Fruit fly (Drosophila melanogaster) whole organism, adult: ENCODE results near the gene Kul.

Source experiments
- CG11617 ChIP-seq: fragments of 200-800 bp; sonication (Bioruptor generic); optimal IDR thresholded peaks from 2 replicates; lab custom pipeline; 2017; ENCODE audit warnings: mild to moderate bottlenecking, missing biosample characterization, missing genetic modification reagents, missing genetic modification characterization
- CG12768 ChIP-seq: fragments of 200-800 bp; sonication (Bioruptor generic); optimal IDR thresholded peaks from 2 replicates; lab custom pipeline; 2017; ENCODE audit warnings: missing biosample characterization, missing genetic modification characterization, mild to moderate bottlenecking, moderate library complexity, missing genetic modification reagents
- CG14711 ChIP-seq: fragments of 200-800 bp; sonication (Bioruptor generic); optimal IDR thresholded peaks from 2 replicates; lab custom pipeline; 2018; ENCODE audit warnings: missing biosample characterization, mild to moderate bottlenecking, missing genetic modification characterization, moderate library complexity
- CG1620 ChIP-seq: fragments of 200-800 bp; sonication (Bioruptor generic); optimal IDR thresholded peaks from 2 replicates; lab custom pipeline; 2016; ENCODE audit warnings: missing biosample characterization, missing genetic modification characterization
- CG33017 ChIP-seq: fragments of 200-800 bp; sonication (Bioruptor generic); optimal IDR thresholded peaks from 2 replicates; lab custom pipeline; 2018; ENCODE audit warnings: missing biosample characterization, mild to moderate bottlenecking, missing genetic modification characterization, moderate library complexity
- CG5204 ChIP-seq: fragments of 200-800 bp; sonication (Bioruptor generic); optimal IDR thresholded peaks from 2 replicates; lab custom pipeline; 2016; ENCODE audit warnings: missing biosample characterization, missing genetic modification characterization
- CG7045 ChIP-seq: fragments of 200-800 bp; sonication (Bioruptor generic); optimal IDR thresholded peaks from 2 replicates; lab custom pipeline; 2017; ENCODE audit warnings: missing biosample characterization, mild to moderate bottlenecking, missing genetic modification characterization
- CG7101 ChIP-seq: fragments of 200-800 bp; sonication (Bioruptor generic); optimal IDR thresholded peaks from 2 replicates; lab custom pipeline; 2018; ENCODE audit warnings: missing biosample characterization, mild to moderate bottlenecking, missing genetic modification characterization, moderate library complexity
- Clk ChIP-seq: fragments of 200-800 bp; sonication (Bioruptor generic); optimal IDR thresholded peaks from 2 replicates; lab custom pipeline; 2017; ENCODE audit warnings: missing biosample characterization, missing genetic modification characterization
- Crg-1 ChIP-seq: fragments of 200-800 bp; sonication (Bioruptor generic); optimal IDR thresholded peaks from 2 replicates; lab custom pipeline; 2016; ENCODE audit warnings: missing biosample characterization, missing genetic modification characterization
- Hr96 ChIP-seq: fragments of 200-800 bp; sonication (Bioruptor generic); optimal IDR thresholded peaks from 2 replicates; lab custom pipeline; 2016; ENCODE audit warnings: missing biosample characterization, missing genetic modification characterization
- Mnt ChIP-seq: fragments of 200-800 bp; sonication (Bioruptor generic); optimal IDR thresholded peaks from 2 replicates; lab custom pipeline; 2016; ENCODE audit warnings: missing biosample characterization, mild to moderate bottlenecking, missing genetic modification characterization
- bab1 ChIP-seq: fragments of 200-800 bp; sonication (Bioruptor generic); optimal IDR thresholded peaks from 3 replicates; lab custom pipeline; 2019; ENCODE audit warnings: missing biosample characterization, mild to moderate bottlenecking, missing genetic modification characterization, moderate library complexity
- cic ChIP-seq: fragments of 200-800 bp; sonication (Bioruptor generic); optimal IDR thresholded peaks from 2 replicates; lab custom pipeline; 2017; ENCODE audit warnings: missing biosample characterization, mild to moderate bottlenecking, missing genetic modification characterization, moderate library complexity
- cnc ChIP-seq, 2 experiments: fragments of >200 bp; optimal IDR thresholded peaks; 2 replicates each; lab custom pipeline; 2017
- kay ChIP-seq: fragments of 200-800 bp; sonication (Bioruptor generic); peaks from one replicate; lab custom pipeline; 2016; ENCODE audit warnings: missing biosample characterization, missing genetic modification characterization, borderline replicate concordance
- ovo ChIP-seq: fragments of 200-800 bp; sonication (Bioruptor generic); optimal IDR thresholded peaks from 2 replicates; lab custom pipeline; 2016; ENCODE audit warnings: missing biosample characterization, missing genetic modification characterization
- pad ChIP-seq: fragments of 200-800 bp; sonication (Bioruptor generic); optimal IDR thresholded peaks from 3 replicates; lab custom pipeline; 2017; ENCODE audit warnings: missing biosample characterization, missing genetic modification characterization, mild to moderate bottlenecking, moderate library complexity, missing genetic modification reagents
- tj ChIP-seq: fragments of 200-800 bp; sonication (Bioruptor generic); optimal IDR thresholded peaks from 3 replicates; lab custom pipeline; 2017; ENCODE audit warnings: missing biosample characterization, mild to moderate bottlenecking, missing genetic modification characterization, moderate library complexity
- toe ChIP-seq: fragments of 200-800 bp; sonication (Bioruptor generic); optimal IDR thresholded peaks from 2 replicates; lab custom pipeline; 2016; ENCODE audit warnings: missing biosample characterization, missing genetic modification characterization

The Kul gene

dm6 chr3R:29725577-29726240 lies at the start of gene Kul:
Kul (plus strand) TSS chr3R:29725830.
- TF ChIP-seq CG12768 (GFP tag; lab: Kevin White, UChicago) (peak; percentile 77), tj (GFP tag; lab: Kevin White, UChicago) (peak; percentile 28), Hr96 (GFP tag; lab: Kevin White, UChicago) (peak; percentile 75), cnc (optimal IDR thresholded peaks at IDR 0.05; lab: Kevin White, UChicago) (no peak), CG11617 (GFP tag; lab: Kevin White, UChicago) (peak; percentile 38), CG14711 (tag; lab: Kevin White, UChicago) (no peak), toe (peak; percentile 66), ovo (peak; percentile 37), pad (GFP tag; lab: Kevin White, UChicago) (no peak), CG33017 (tag; lab: Kevin White, UChicago) (no peak), bab1 (GFP tag; lab: Kevin White, UChicago) (peak; percentile 42), CG7045 (GFP tag; lab: Kevin White, UChicago) (no peak), kay (no peak), CG1620 (GFP tag; lab: Kevin White, UChicago) (peak; percentile 22), CG5204 (no peak), cic (GFP tag; lab: Kevin White, UChicago) (no peak), Mnt (GFP tag; lab: Kevin White, UChicago) (peak; percentile 22), Crg-1 (GFP tag; lab: Kevin White, UChicago) (no peak), Clk (GFP tag; lab: Kevin White, UChicago) (no peak), CG7101 (peak; percentile 18)

dm6 chr3R:29681241-29681640 lies 44.4 kb upstream of the Kul start:
- TF ChIP-seq Mnt (GFP tag; lab: Kevin White, UChicago) (no peak), CG11617 (GFP tag; lab: Kevin White, UChicago) (no peak), bab1 (GFP tag; lab: Kevin White, UChicago) (no peak), cic (GFP tag; lab: Kevin White, UChicago) (no peak), cnc (optimal IDR thresholded peaks at IDR 0.05; lab: Kevin White, UChicago) (no peak), CG33017 (tag; lab: Kevin White, UChicago) (no peak), pad (GFP tag; lab: Kevin White, UChicago) (no peak), Clk (GFP tag; lab: Kevin White, UChicago) (no peak), CG7045 (GFP tag; lab: Kevin White, UChicago) (no peak), Hr96 (GFP tag; lab: Kevin White, UChicago) (no peak), tj (GFP tag; lab: Kevin White, UChicago) (no peak), Crg-1 (GFP tag; lab: Kevin White, UChicago) (no peak), CG12768 (GFP tag; lab: Kevin White, UChicago) (no peak), ovo (no peak), CG1620 (GFP tag; lab: Kevin White, UChicago) (no peak), CG7101 (no peak)

- TF ChIP-seq CG12768 (GFP tag; lab: Kevin White, UChicago) (peak; percentile 48), toe (no peak), bab1 (GFP tag; lab: Kevin White, UChicago) (no peak)
Measured at dm6 chr3R:29682152-29682600, 43.5 kb upstream of the Kul start, which contains the start of the genes CG7582 and Gycalpha99B. CG7582 (minus strand) TSS chr3R:29682278. Gycalpha99B (plus strand) TSS chr3R:29682503.

dm6 chr3R:29686698-29687097 lies 38.9 kb upstream of the Kul start:
- no peak for TF ChIP-seq CG7045 (GFP tag; lab: Kevin White, UChicago)
- no peak for TF ChIP-seq CG14711 (tag; lab: Kevin White, UChicago)
- TF ChIP-seq ovo, result no peak
- no peak for TF ChIP-seq CG11617 (GFP tag; lab: Kevin White, UChicago)
- no peak for TF ChIP-seq Mnt (GFP tag; lab: Kevin White, UChicago)
- TF ChIP-seq Crg-1 (GFP tag; lab: Kevin White, UChicago), result no peak
- no peak for TF ChIP-seq bab1 (GFP tag; lab: Kevin White, UChicago)
- TF ChIP-seq tj (GFP tag; lab: Kevin White, UChicago), result no peak
- TF ChIP-seq cic (GFP tag; lab: Kevin White, UChicago), result no peak
- TF ChIP-seq CG33017 (tag; lab: Kevin White, UChicago), result no peak
- no peak for TF ChIP-seq CG12768 (GFP tag; lab: Kevin White, UChicago)
- no peak for TF ChIP-seq toe

dm6 chr3R:29689211-29689610 lies 36.4 kb upstream of the Kul start, which contains the start of gene Obp99c:
Obp99c (minus strand) TSS chr3R:29689311.
- no peak for TF ChIP-seq CG11617 (GFP tag; lab: Kevin White, UChicago)
- TF ChIP-seq pad (GFP tag; lab: Kevin White, UChicago), result no peak
- no peak for TF ChIP-seq toe
- TF ChIP-seq CG33017 (tag; lab: Kevin White, UChicago), result no peak
- no peak for TF ChIP-seq CG14711 (tag; lab: Kevin White, UChicago)
- TF ChIP-seq Mnt (GFP tag; lab: Kevin White, UChicago), result no peak
- TF ChIP-seq CG7101, result no peak
- no peak for TF ChIP-seq kay
- no peak for TF ChIP-seq Hr96 (GFP tag; lab: Kevin White, UChicago)
- TF ChIP-seq CG12768 (GFP tag; lab: Kevin White, UChicago), result no peak
- no peak for TF ChIP-seq ovo
- TF ChIP-seq CG5204, result no peak
- TF ChIP-seq CG1620 (GFP tag; lab: Kevin White, UChicago), result no peak
- TF ChIP-seq tj (GFP tag; lab: Kevin White, UChicago), result no peak
- TF ChIP-seq Crg-1 (GFP tag; lab: Kevin White, UChicago), result no peak
- no peak for TF ChIP-seq cic (GFP tag; lab: Kevin White, UChicago)
- no peak for TF ChIP-seq bab1 (GFP tag; lab: Kevin White, UChicago)
- TF ChIP-seq CG7045 (GFP tag; lab: Kevin White, UChicago), result no peak
